Worm (Caenorhabditis elegans): ENCODE data around the gene ZK418.13.

ce11 chrIII:7091042-7091441 is 14.8 kb upstream of the ZK418.13 start, which contains the start of gene ZK418.2:
- TF ChIP-seq ztf-4 (tag; optimal IDR thresholded peaks at IDR 0.05): no peak
- TF ChIP-seq egl-27 (tag; optimal IDR thresholded peaks at IDR 0.05): no peak
